In the genomic region with DNA sequence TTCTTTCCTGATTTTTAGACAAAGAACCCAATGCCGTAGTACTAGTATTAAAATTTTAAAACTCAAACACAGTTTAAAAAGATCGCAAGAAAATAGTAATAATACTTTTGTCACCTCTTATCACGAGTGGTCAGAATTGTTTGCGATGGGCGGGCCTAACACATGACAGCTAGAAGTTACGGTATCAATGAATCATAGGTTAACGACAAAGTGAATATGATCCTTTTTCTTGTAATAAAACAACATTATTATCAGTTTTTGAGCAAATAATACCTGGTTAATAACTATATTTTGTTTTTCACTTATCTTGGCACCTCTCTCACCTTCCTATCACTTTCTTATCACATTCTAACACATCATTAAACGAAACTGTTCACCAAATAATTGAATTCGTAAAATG, we compare ENCODE assay signal across 5 worm cellular contexts.
TF ChIP-seq lines count a peak whose summit lies in the region.

No protein-coding gene starts in this region.

TF ChIP-seq in whole organism, L1 larva, 84 proteins besides CTCF, POLR2A, EP300 and RAD21:
- peak; percentile 14 for TF ChIP-seq elt-2 (tag; optimal IDR thresholded peaks at IDR 0.05; lab: Kevin White, UChicago)
- no peak for TF ChIP-seq ztf-11 (tag; optimal IDR thresholded peaks at IDR 0.05; lab: Kevin White, UChicago)
- TF ChIP-seq jun-1 (tag; optimal IDR thresholded peaks at IDR 0.05; lab: Kevin White, UChicago) = no peak

TF ChIP-seq in whole organism, L2 larva, 48 proteins besides CTCF, POLR2A, EP300 and RAD21:
- TF ChIP-seq mbf-1 (tag; optimal IDR thresholded peaks at IDR 0.05; lab: Kevin White, UChicago) = no peak
- TF ChIP-seq fos-1 (tag; optimal IDR thresholded peaks at IDR 0.05; lab: Kevin White, UChicago) = peak; percentile 44

TF ChIP-seq in whole organism, L3 larva, 47 proteins besides CTCF, POLR2A, EP300 and RAD21:
- no peak for TF ChIP-seq tbx-2 (tag; optimal IDR thresholded peaks at IDR 0.05; lab: Kevin White, UChicago)
- TF ChIP-seq nhr-12 (tag; optimal IDR thresholded peaks at IDR 0.05; lab: Kevin White, UChicago) = no peak
- peak; percentile 65 for TF ChIP-seq elt-2 (tag; optimal IDR thresholded peaks at IDR 0.05; lab: Kevin White, UChicago)
- TF ChIP-seq pqm-1 (tag; optimal IDR thresholded peaks at IDR 0.05; lab: Kevin White, UChicago) = peak; percentile 55
- TF ChIP-seq skn-1 (tag; optimal IDR thresholded peaks at IDR 0.05; lab: Kevin White, UChicago) = no peak

TF ChIP-seq in whole organism, L4 larva, 104 proteins besides CTCF, POLR2A, EP300 and RAD21:
- no peak for TF ChIP-seq daf-16 (GFP tag; optimal IDR thresholded peaks at IDR 0.05; lab: Kevin White, UChicago)
- peak; percentile 73 for TF ChIP-seq daf-16 (tag; optimal IDR thresholded peaks at IDR 0.05; lab: Kevin White, UChicago)
- TF ChIP-seq pqm-1 (tag; optimal IDR thresholded peaks at IDR 0.05; lab: Kevin White, UChicago) = peak; percentile 12
- no peak for TF ChIP-seq dve-1 (tag; optimal IDR thresholded peaks at IDR 0.05; lab: Kevin White, UChicago; ENCODE audit: insufficient read depth)
- TF ChIP-seq mdt-29 (GFP tag; IDR thresholded peaks at IDR 0.05; lab: Robert Waterston, UW) = no peak
- peak in 1 of 2 experiments; percentile 94 for TF ChIP-seq unc-62 (GFP tag; optimal IDR thresholded peaks at IDR 0.05 in 1 of 2; lab: Kevin White, UChicago)
- no peak for TF ChIP-seq unc-62 (tag; optimal IDR thresholded peaks at IDR 0.05; lab: Kevin White, UChicago)
- peak; percentile 8; the same call in 1 of the 2 replicates for TF ChIP-seq dmd-6 (GFP tag; IDR thresholded peaks at IDR 0.05; lab: Robert Waterston, UW)
- peak; percentile 23 for TF ChIP-seq hlh-11 (tag; optimal IDR thresholded peaks at IDR 0.05; lab: Kevin White, UChicago)
- peak; percentile 35 for TF ChIP-seq nhr-28 (tag; optimal IDR thresholded peaks at IDR 0.05; lab: Kevin White, UChicago)
- no peak for TF ChIP-seq nhr-42 (GFP tag; IDR thresholded peaks at IDR 0.05; lab: Robert Waterston, UW)
- TF ChIP-seq php-3 (GFP tag; IDR thresholded peaks at IDR 0.05; lab: Robert Waterston, UW) = peak; percentile 92
- TF ChIP-seq ces-1 (GFP tag; optimal IDR thresholded peaks at IDR 0.05; lab: Kevin White, UChicago) = no peak
- no peak for TF ChIP-seq ZK337.2 (GFP tag; IDR thresholded peaks at IDR 0.05; lab: Robert Waterston, UW)
- TF ChIP-seq snpc-1.2 (GFP tag; IDR thresholded peaks at IDR 0.05; lab: Robert Waterston, UW) = no peak
- no peak for TF ChIP-seq madf-5 (GFP tag; IDR thresholded peaks at IDR 0.05; lab: Robert Waterston, UW)

TF ChIP-seq in whole organism, young adult, 124 proteins besides CTCF, POLR2A, EP300 and RAD21:
- TF ChIP-seq nhr-80 (tag; optimal IDR thresholded peaks at IDR 0.05; lab: Kevin White, UChicago) (peak; percentile 23), ama-1 (optimal IDR thresholded peaks at IDR 0.05; lab: Kevin White, UChicago) (no peak), ama-1 (GFP tag; optimal IDR thresholded peaks at IDR 0.05; lab: Kevin White, UChicago) (no peak), hrde-1 (tag; optimal IDR thresholded peaks at IDR 0.05; lab: Kevin White, UChicago; ENCODE audit: borderline replicate concordance) (no peak), die-1 (tag; optimal IDR thresholded peaks at IDR 0.05; lab: Kevin White, UChicago) (no peak)
TF ChIP-seq in whole organism, young adult: peak in this region for 1.
